Worm (Caenorhabditis elegans): ENCODE measurements around the gene F21A3.2.

- no peak for TF ChIP-seq unc-39 (tag; optimal IDR thresholded peaks at IDR 0.05)
- no peak for TF ChIP-seq lin-13 (tag; optimal IDR thresholded peaks at IDR 0.05)
Observed at ce11 chrV:15505068-15505467, 28.7 kb downstream of the F21A3.2 start.
